Worm (Caenorhabditis elegans) whole organism, early embryonic: ENCODE results near the gene prmt-5.

ENCODE experiments used
- B0310.2 ChIP-seq: sonication (generic microtip); optimal IDR thresholded peaks from 2 replicates; lab custom pipeline; 2016; ENCODE audit warnings: mild to moderate bottlenecking, missing genetic modification characterization, missing compliant biosample characterization
- aly-1 ChIP-seq: sonication (generic microtip); optimal IDR thresholded peaks from 2 replicates; lab custom pipeline; 2016; ENCODE audit warnings: missing genetic modification characterization, missing compliant biosample characterization
- ama-1 ChIP-seq: fragments of 150-350 bp; optimal IDR thresholded peaks from 2 replicates; lab custom pipeline; 2014
- ceh-13 ChIP-seq: fragments of 200-800 bp; sonication (Bioruptor generic); optimal IDR thresholded peaks from 2 replicates; lab custom pipeline; 2018; ENCODE audit warnings: mild to moderate bottlenecking, missing genetic modification characterization, missing compliant biosample characterization
- ceh-36 ChIP-seq: sonication (generic microtip); optimal IDR thresholded peaks from 2 replicates; lab custom pipeline; 2016; ENCODE audit warnings: missing genetic modification characterization, inconsistent platforms, missing compliant biosample characterization
- pes-1 ChIP-seq: fragments of 200-800 bp; sonication (Bioruptor generic); IDR thresholded peaks from 2 replicates; pipeline ENCODE4 v1.3.6; 2022; ENCODE audit warnings: missing genetic modification reagents, missing genetic modification characterization, missing compliant biosample characterization
- scrt-1 ChIP-seq: fragments of 200-800 bp; sonication (Bioruptor generic); IDR thresholded peaks from 2 replicates; pipeline ENCODE4 v1.3.6; 2022; ENCODE audit warnings: missing genetic modification characterization, missing compliant biosample characterization
- sea-1 ChIP-seq: fragments of 200-800 bp; sonication (Bioruptor generic); conservative IDR thresholded peaks from 2 replicates; pipeline ENCODE4 v1.3.6; 2022; ENCODE audit warnings: missing genetic modification characterization, missing compliant biosample characterization

DNA sequence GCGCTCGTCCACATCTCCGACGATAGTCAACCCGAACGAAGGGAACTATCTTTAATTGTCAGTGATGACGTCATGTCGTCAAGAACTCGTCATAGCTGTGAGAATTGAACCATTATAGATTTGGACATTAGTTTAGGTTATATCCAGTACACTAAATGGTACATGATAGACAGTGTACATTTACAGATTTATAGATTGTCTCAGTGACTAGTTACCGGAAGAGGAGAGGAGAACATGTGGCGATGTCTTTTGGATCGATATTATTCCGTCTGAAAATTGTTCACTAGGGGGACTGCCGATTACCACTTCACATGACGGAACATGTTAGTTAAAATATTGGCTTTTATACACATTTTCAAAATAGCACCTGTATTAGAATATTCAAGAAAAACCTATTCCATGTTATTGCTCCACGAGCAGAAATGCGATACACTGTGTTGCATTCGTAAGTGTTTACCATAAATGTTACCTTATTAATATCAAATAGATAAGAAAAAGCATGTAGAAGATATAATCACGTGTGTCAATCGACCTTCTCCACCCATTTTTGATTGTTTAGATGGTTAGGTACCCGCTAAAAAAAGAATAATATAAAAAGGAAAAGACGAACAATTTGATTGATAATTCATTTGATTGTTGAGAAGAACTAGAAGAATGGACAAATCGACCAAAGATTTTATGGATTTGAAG, 37.0 kb downstream of the prmt-5 start, which contains the start of gene ZC395.5:
- TF ChIP-seq ceh-13 (GFP tag; lab: Kevin White, UChicago) (no peak), ama-1 (lab: Kevin White, UChicago) (no peak), aly-1 (tag; lab: Kevin White, UChicago) (no peak), scrt-1 (GFP tag; lab: Robert Waterston, UW) (no peak), B0310.2 (tag; lab: Kevin White, UChicago) (no peak), pes-1 (no peak), ceh-36 (tag; lab: Kevin White, UChicago) (no peak), sea-1 (GFP tag; lab: Robert Waterston, UW) (no peak)
